Worm (Caenorhabditis elegans): Measurements from ENCODE around the gene msp-57.
"Not testable (repeated sequence)": the region's sequence is repeated elsewhere in the genome, so short reads cannot be mapped to it uniquely, and the experiment has no call there.

ce11 chrIV:5062278-5062677 lies at the start of gene msp-57:
- TF ChIP-seq crh-2 (tag; optimal IDR thresholded peaks at IDR 0.05); fos-1 (tag; optimal IDR thresholded peaks at IDR 0.05); mdl-1 (tag; optimal IDR thresholded peaks at IDR 0.05); alr-1 (tag; optimal IDR thresholded peaks at IDR 0.05); sma-3 (GFP tag; optimal IDR thresholded peaks at IDR 0.05): not testable (repeated sequence)

Measured in whole organism, L2 larva.